Worm (Caenorhabditis elegans): ENCODE data around the gene ZK546.4.

Gene ZK546.4

DNA sequence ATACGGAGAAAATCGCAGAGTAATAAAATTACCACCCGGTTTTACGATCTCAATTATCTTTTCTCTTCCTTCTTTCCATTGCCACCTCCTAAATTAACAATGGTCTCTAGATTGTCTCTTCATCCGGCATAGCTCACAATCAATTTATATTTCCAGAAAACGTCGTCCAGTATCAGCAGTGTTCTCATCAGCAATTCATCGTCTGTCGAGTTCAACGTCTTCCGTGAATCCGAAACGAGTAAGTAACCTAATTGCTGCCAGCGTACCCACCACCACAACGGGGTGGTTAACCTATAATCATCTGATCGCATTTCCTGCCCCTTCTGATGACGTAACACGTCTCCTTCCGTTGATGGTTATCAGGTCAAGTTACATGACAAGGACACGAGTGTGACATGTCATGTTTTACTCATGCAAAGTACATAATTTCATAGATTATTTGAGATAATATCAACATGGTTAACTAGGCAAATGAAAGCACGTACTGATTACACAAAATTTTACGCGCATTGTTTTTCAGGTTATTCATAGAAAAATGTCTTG lies 48.2 kb downstream of the ZK546.4 start:
- TF ChIP-seq gmeb-1 (tag; optimal IDR thresholded peaks at IDR 0.05) = no peak
- no peak for TF ChIP-seq mdl-1 (tag; optimal IDR thresholded peaks at IDR 0.05)
- no peak for TF ChIP-seq ztf-1 (GFP tag; conservative IDR thresholded peaks at IDR 0.05)
- TF ChIP-seq sem-4 (tag; optimal IDR thresholded peaks at IDR 0.05) = no peak
- no peak for TF ChIP-seq nhr-12 (tag; optimal IDR thresholded peaks at IDR 0.05)
- TF ChIP-seq nhr-77 (tag; optimal IDR thresholded peaks at IDR 0.05) = no peak
- no peak for TF ChIP-seq zag-1 (tag; optimal IDR thresholded peaks at IDR 0.05)
- TF ChIP-seq mbf-1 (tag; optimal IDR thresholded peaks at IDR 0.05) = no peak
- peak; percentile 58 for TF ChIP-seq ceh-16 (tag; optimal IDR thresholded peaks at IDR 0.05)
- peak; percentile 32 for TF ChIP-seq nhr-25 (tag; optimal IDR thresholded peaks at IDR 0.05)
- TF ChIP-seq nhr-129 (tag; optimal IDR thresholded peaks at IDR 0.05) = peak; percentile 40
- no peak for TF ChIP-seq unc-62 (GFP tag; optimal IDR thresholded peaks at IDR 0.05)
- TF ChIP-seq sma-9 (GFP tag; optimal IDR thresholded peaks at IDR 0.05) = peak; percentile 49
- TF ChIP-seq sma-9 (tag; optimal IDR thresholded peaks at IDR 0.05) = no peak
- no peak for TF ChIP-seq elt-3 (tag; optimal IDR thresholded peaks at IDR 0.05)

DNA sequence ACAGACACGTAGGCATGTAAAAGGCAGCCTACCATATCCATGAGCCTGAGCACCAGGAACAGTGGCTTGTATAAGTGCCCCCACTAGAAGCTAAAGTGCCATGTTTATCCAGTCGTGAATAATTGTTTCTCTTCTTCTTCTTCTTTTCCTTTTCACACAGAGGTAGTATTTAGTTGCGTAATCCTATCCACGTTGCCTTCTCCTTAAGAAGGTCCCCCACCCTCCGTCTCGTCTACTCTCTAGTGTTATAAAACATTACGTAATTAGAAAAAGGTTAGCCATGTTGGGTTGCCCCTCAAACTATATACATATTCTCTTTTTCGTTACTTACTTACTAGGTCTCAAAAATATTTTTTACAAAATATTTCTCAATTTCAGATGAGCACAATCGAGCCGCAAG lies 48.8 kb downstream of the ZK546.4 start:
- TF ChIP-seq lsy-2 (tag; optimal IDR thresholded peaks at IDR 0.05) (no peak), blmp-1 (tag; optimal IDR thresholded peaks at IDR 0.05; ENCODE audit: insufficient read depth) (no peak), nhr-25 (tag; optimal IDR thresholded peaks at IDR 0.05) (no peak), lin-39 (tag; optimal IDR thresholded peaks at IDR 0.05) (no peak), ztf-4 (tag; optimal IDR thresholded peaks at IDR 0.05) (no peak), crh-2 (tag; optimal IDR thresholded peaks at IDR 0.05) (no peak), R02D3.7 (tag; optimal IDR thresholded peaks at IDR 0.05) (no peak), sem-4 (tag; optimal IDR thresholded peaks at IDR 0.05) (no peak), nhr-237 (tag; optimal IDR thresholded peaks at IDR 0.05) (no peak), nhr-6 (tag; optimal IDR thresholded peaks at IDR 0.05) (no peak), snpc-4 (tag; optimal IDR thresholded peaks at IDR 0.05) (no peak), gmeb-1 (tag; optimal IDR thresholded peaks at IDR 0.05) (no peak), lin-11 (tag; optimal IDR thresholded peaks at IDR 0.05) (no peak), peb-1 (tag; optimal IDR thresholded peaks at IDR 0.05) (no peak)

DNA sequence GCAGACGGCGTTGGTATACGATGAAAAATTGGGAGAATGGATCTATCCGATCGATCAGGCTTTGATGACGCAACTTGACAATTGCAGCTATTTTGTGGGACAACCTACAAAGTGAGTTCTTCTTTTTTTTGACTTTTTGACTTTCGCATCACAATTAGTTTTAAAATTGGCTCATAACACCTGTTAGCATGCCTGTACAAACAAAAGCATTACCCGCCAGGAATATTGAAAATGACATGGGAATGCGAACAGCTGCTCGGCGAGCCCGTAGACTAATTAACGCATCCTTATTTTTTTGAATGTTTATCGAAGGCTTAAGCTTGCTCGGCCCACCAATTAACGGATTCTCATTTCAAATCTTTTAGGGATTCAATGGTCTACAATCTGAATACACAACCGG lies 49.4 kb downstream of the ZK546.4 start:
- TF ChIP-seq zag-1 (tag; optimal IDR thresholded peaks at IDR 0.05) (no peak), fos-1 (tag; optimal IDR thresholded peaks at IDR 0.05) (no peak), gmeb-1 (tag; optimal IDR thresholded peaks at IDR 0.05) (no peak), ceh-16 (tag; optimal IDR thresholded peaks at IDR 0.05) (no peak), C34F6.9 (tag; optimal IDR thresholded peaks at IDR 0.05) (no peak), blmp-1 (tag; optimal IDR thresholded peaks at IDR 0.05; ENCODE audit: insufficient read depth) (no peak), nhr-6 (tag; optimal IDR thresholded peaks at IDR 0.05) (no peak), nhr-11 (tag; optimal IDR thresholded peaks at IDR 0.05) (no peak), skn-1 (tag; optimal IDR thresholded peaks at IDR 0.05) (no peak), nhr-77 (tag; optimal IDR thresholded peaks at IDR 0.05) (no peak), lin-39 (tag; optimal IDR thresholded peaks at IDR 0.05) (no peak)
